Fruit fly (Drosophila melanogaster) whole organism, embryonic: Measurements from ENCODE around the gene papi.
A peak's percentile ranks its signal among the peaks of the same experiment; 100 is the strongest.

Source experiments
- ATbp ChIP-seq: fragments of 200-800 bp; sonication (Bioruptor generic); optimal IDR thresholded peaks from 2 replicates; lab custom pipeline; 2017; ENCODE audit warnings: missing biosample characterization, mild to moderate bottlenecking, missing genetic modification characterization, missing genetic modification reagents
- Ada2b ChIP-seq: fragments of 200-800 bp; sonication (Bioruptor generic); IDR thresholded peaks from 2 replicates; pipeline ENCODE4 v1.3.6; 2022; ENCODE audit warnings: missing biosample characterization, missing genetic modification characterization
- Antp ChIP-seq: fragments of 200-800 bp; sonication (Bioruptor generic); optimal IDR thresholded peaks from 3 replicates; lab custom pipeline; 2016; ENCODE audit warnings: missing biosample characterization, missing genetic modification characterization
- BEAF-32 ChIP-seq: fragments of 200-800 bp; sonication (Bioruptor generic); optimal IDR thresholded peaks from 3 replicates; lab custom pipeline; 2017; ENCODE audit warnings: missing biosample characterization, missing genetic modification characterization, mild to moderate bottlenecking, moderate library complexity, missing genetic modification reagents
- Bgb ChIP-seq: fragments of 200-800 bp; sonication (Bioruptor generic); IDR thresholded peaks from 2 replicates; pipeline ENCODE4 v1.3.6; 2022; ENCODE audit warnings: missing biosample characterization, missing genetic modification characterization; ENCODE audit not compliant: partially characterized antibody
- CG11456 ChIP-seq: fragments of 200-800 bp; sonication (Bioruptor generic); IDR thresholded peaks from 3 replicates; pipeline ENCODE4 v1.3.6; 2022; ENCODE audit warnings: missing biosample characterization, missing genetic modification characterization
- CG11723 ChIP-seq: fragments of 200-800 bp; sonication (Bioruptor generic); optimal IDR thresholded peaks from 2 replicates; lab custom pipeline; 2017; ENCODE audit warnings: missing biosample characterization, mild to moderate bottlenecking, missing genetic modification characterization
- CG12155 ChIP-seq: fragments of 200-800 bp; sonication (Bioruptor generic); optimal IDR thresholded peaks from 3 replicates; lab custom pipeline; 2016; ENCODE audit warnings: missing biosample characterization, missing genetic modification characterization
- CG13424 ChIP-seq: fragments of 200-800 bp; sonication (Bioruptor generic); optimal IDR thresholded peaks from 2 replicates; lab custom pipeline; 2019; ENCODE audit warnings: missing biosample characterization, mild to moderate bottlenecking, missing genetic modification characterization, moderate library complexity
- CG1647 ChIP-seq: fragments of 200-800 bp; sonication (Bioruptor generic); optimal IDR thresholded peaks from 3 replicates; lab custom pipeline; 2016; ENCODE audit warnings: missing biosample characterization, missing genetic modification characterization
- CG16779 ChIP-seq: fragments of 200-800 bp; sonication (Bioruptor generic); IDR thresholded peaks from 2 replicates; pipeline ENCODE4 v1.3.6; 2022; ENCODE audit warnings: missing biosample characterization, missing genetic modification characterization
- CG17328 ChIP-seq: fragments of 200-800 bp; sonication (Bioruptor generic); IDR thresholded peaks from 2 replicates; pipeline ENCODE4 v1.3.6; 2022; ENCODE audit warnings: missing biosample characterization, missing genetic modification characterization
- CG18599 ChIP-seq: fragments of 200-800 bp; sonication (Bioruptor generic); optimal IDR thresholded peaks from 3 replicates; lab custom pipeline; 2017; ENCODE audit warnings: missing biosample characterization, missing genetic modification characterization, mild to moderate bottlenecking, moderate library complexity, missing genetic modification reagents
- CG18619 ChIP-seq: fragments of 200-800 bp; sonication (Bioruptor generic); optimal IDR thresholded peaks from 3 replicates; lab custom pipeline; 2017; ENCODE audit warnings: missing biosample characterization, mild to moderate bottlenecking, missing genetic modification characterization
- CG18764 ChIP-seq: fragments of 200-800 bp; sonication (Bioruptor generic); optimal IDR thresholded peaks from 3 replicates; lab custom pipeline; 2016; ENCODE audit warnings: missing biosample characterization, missing genetic modification characterization
- CG3065 ChIP-seq: fragments of 200-800 bp; sonication (Bioruptor generic); optimal IDR thresholded peaks from 2 replicates; lab custom pipeline; 2016; ENCODE audit warnings: missing biosample characterization, missing genetic modification characterization
- CG3163 ChIP-seq: fragments of 200-800 bp; sonication (Bioruptor generic); optimal IDR thresholded peaks from 3 replicates; lab custom pipeline; 2016; ENCODE audit warnings: missing biosample characterization, missing genetic modification characterization
- CG33557 ChIP-seq: fragments of 200-800 bp; sonication (Bioruptor generic); optimal IDR thresholded peaks from 2 replicates; lab custom pipeline; 2019; ENCODE audit warnings: missing biosample characterization, mild to moderate bottlenecking, missing genetic modification characterization, moderate library complexity
- CG3407 ChIP-seq: fragments of 200-800 bp; sonication (Bioruptor generic); optimal IDR thresholded peaks from 2 replicates; lab custom pipeline; 2018; ENCODE audit warnings: missing biosample characterization, mild to moderate bottlenecking, missing genetic modification characterization
- CG3838 ChIP-seq: fragments of 200-800 bp; sonication (Bioruptor generic); optimal IDR thresholded peaks from 3 replicates; lab custom pipeline; 2016; ENCODE audit warnings: missing biosample characterization, missing genetic modification characterization
- CG8290 ChIP-seq, 3 experiments: fragments of 200-800 bp; sonication (Bioruptor generic); optimal IDR thresholded peaks; 2 replicates each; lab custom pipeline; 2016 to 2019; ENCODE audit warnings: missing biosample characterization in 3 of 3, missing genetic modification characterization in 3 of 3, mild to moderate bottlenecking in 2 of 3, moderate library complexity in 1 of 3
- CG9876 ChIP-seq: fragments of 200-800 bp; sonication (Bioruptor generic); optimal IDR thresholded peaks from 2 replicates; lab custom pipeline; 2016; ENCODE audit warnings: missing biosample characterization, missing genetic modification characterization
- CkIIα-i1 ChIP-seq: fragments of 200-800 bp; sonication (Bioruptor generic); IDR thresholded peaks from 2 replicates; pipeline ENCODE4 v1.3.6; 2022; ENCODE audit warnings: missing biosample characterization, missing genetic modification characterization
- D ChIP-seq, 2 experiments: fragments of 200-800 bp in 1 of 2; fragments of >200 bp in 1 of 2; sonication (Bioruptor generic) in 1 of 2; optimal IDR thresholded peaks; 2 replicates in 1 of 2; 3 replicates in 1 of 2; lab custom pipeline; 2017; ENCODE audit warnings: mild to moderate bottlenecking in 1 of 2, missing biosample characterization in 1 of 2, missing genetic modification characterization in 1 of 2, missing genetic modification reagents in 1 of 2
- Doc2 ChIP-seq: fragments of 200-800 bp; sonication (Bioruptor generic); IDR thresholded peaks from 2 replicates; pipeline ENCODE4 v1.3.6; 2022; ENCODE audit warnings: missing biosample characterization, missing genetic modification characterization
- Hand ChIP-seq: fragments of 200-800 bp; sonication (Bioruptor generic); optimal IDR thresholded peaks from 2 replicates; lab custom pipeline; 2017; ENCODE audit warnings: mild to moderate bottlenecking, missing biosample characterization, missing genetic modification reagents, missing genetic modification characterization
- Hr78 ChIP-seq, 2 experiments: fragments of 200-800 bp in 1 of 2; fragments of >200 bp in 1 of 2; sonication (Bioruptor generic) in 1 of 2; optimal IDR thresholded peaks; 2 replicates each; lab custom pipeline; 2017 to 2019; ENCODE audit warnings: missing biosample characterization in 2 of 2, missing genetic modification characterization in 2 of 2, mild to moderate bottlenecking in 1 of 2, moderate library complexity in 1 of 2
- MESR4 ChIP-seq: fragments of 200-800 bp; sonication (Bioruptor generic); optimal IDR thresholded peaks from 2 replicates; lab custom pipeline; 2018; ENCODE audit warnings: missing biosample characterization, mild to moderate bottlenecking, missing genetic modification characterization, moderate library complexity
- NFAT ChIP-seq: fragments of 200-800 bp; sonication (Bioruptor generic); IDR thresholded peaks from 2 replicates; pipeline ENCODE4 v1.3.6; 2022; ENCODE audit warnings: missing biosample characterization, missing genetic modification characterization
- Nf-YA ChIP-seq: fragments of 200-800 bp; sonication (Bioruptor generic); IDR thresholded peaks from 2 replicates; pipeline ENCODE4 v1.3.6; 2022; ENCODE audit warnings: missing biosample characterization, missing genetic modification characterization
- Side ChIP-seq: fragments of 200-800 bp; sonication (Bioruptor generic); optimal IDR thresholded peaks from 2 replicates; lab custom pipeline; 2016; ENCODE audit warnings: missing biosample characterization, missing genetic modification characterization
- Vsx1 ChIP-seq: fragments of 200-800 bp; sonication (Bioruptor generic); optimal IDR thresholded peaks from 2 replicates; lab custom pipeline; 2017; ENCODE audit warnings: missing biosample characterization, mild to moderate bottlenecking, missing genetic modification characterization, missing genetic modification reagents
- YL-1 ChIP-seq: fragments of 200-800 bp; sonication (Bioruptor generic); optimal IDR thresholded peaks from 3 replicates; lab custom pipeline; 2017; ENCODE audit warnings: missing biosample characterization, mild to moderate bottlenecking, missing genetic modification characterization
- br ChIP-seq: fragments of >200 bp; optimal IDR thresholded peaks from 2 replicates; lab custom pipeline; 2017
- cad ChIP-seq: fragments of >200 bp; optimal IDR thresholded peaks from 2 replicates; lab custom pipeline; 2017; ENCODE audit warnings: missing biosample characterization, missing genetic modification characterization
- chn ChIP-seq: fragments of 200-800 bp; sonication (Bioruptor generic); optimal IDR thresholded peaks from 2 replicates; lab custom pipeline; 2016; ENCODE audit warnings: missing biosample characterization, missing genetic modification characterization
- crc ChIP-seq: fragments of 200-800 bp; sonication (Bioruptor generic); optimal IDR thresholded peaks from 2 replicates; lab custom pipeline; 2016; ENCODE audit warnings: missing biosample characterization, missing genetic modification characterization
- ems ChIP-seq: fragments of 200-800 bp; sonication (Bioruptor generic); optimal IDR thresholded peaks from 3 replicates; lab custom pipeline; 2016; ENCODE audit warnings: missing biosample characterization, missing genetic modification characterization
- exex ChIP-seq: fragments of 200-800 bp; sonication (Bioruptor generic); optimal IDR thresholded peaks from 4 replicates; lab custom pipeline; 2018; ENCODE audit warnings: missing biosample characterization, mild to moderate bottlenecking, missing genetic modification characterization, moderate library complexity
- hth ChIP-seq: fragments of >200 bp; optimal IDR thresholded peaks from 2 replicates; lab custom pipeline; 2017; ENCODE audit warnings: inconsistent platforms
- kah ChIP-seq: fragments of 200-800 bp; sonication (Bioruptor generic); optimal IDR thresholded peaks from 2 replicates; lab custom pipeline; 2018; ENCODE audit warnings: missing biosample characterization, mild to moderate bottlenecking, missing genetic modification characterization
- lola ChIP-seq, 3 experiments: fragments of >200 bp in 2 of 3; fragments of 200-800 bp in 1 of 3; sonication (Bioruptor generic) in 1 of 3; optimal IDR thresholded peaks; 2 replicates each; lab custom pipeline; 2017 to 2019; ENCODE audit warnings: missing biosample characterization in 3 of 3, missing genetic modification characterization in 3 of 3, mild to moderate bottlenecking in 1 of 3, moderate library complexity in 1 of 3
- pzg ChIP-seq: fragments of 200-800 bp; sonication (Bioruptor generic); optimal IDR thresholded peaks from 3 replicates; lab custom pipeline; 2018; ENCODE audit warnings: missing biosample characterization, mild to moderate bottlenecking, missing genetic modification characterization, moderate library complexity
- salm ChIP-seq: fragments of 200-800 bp; sonication (Bioruptor generic); optimal IDR thresholded peaks from 2 replicates; lab custom pipeline; 2018; ENCODE audit warnings: missing biosample characterization, mild to moderate bottlenecking, missing genetic modification characterization
- schlank ChIP-seq: fragments of 200-800 bp; sonication (Bioruptor generic); optimal IDR thresholded peaks from 2 replicates; lab custom pipeline; 2018; ENCODE audit warnings: missing biosample characterization, mild to moderate bottlenecking, missing genetic modification characterization
- scrt ChIP-seq: fragments of 200-800 bp; sonication (Bioruptor generic); optimal IDR thresholded peaks from 2 replicates; lab custom pipeline; 2018; ENCODE audit warnings: missing biosample characterization, mild to moderate bottlenecking, missing genetic modification characterization, moderate library complexity
- sens-2 ChIP-seq: fragments of 200-800 bp; sonication (Bioruptor generic); IDR thresholded peaks from 2 replicates; pipeline ENCODE4 v1.3.6; 2022; ENCODE audit warnings: missing biosample characterization, missing genetic modification characterization
- sim ChIP-seq: fragments of 200-800 bp; sonication (Bioruptor generic); IDR thresholded peaks from 2 replicates; pipeline ENCODE4 v1.3.6; 2022; ENCODE audit warnings: missing biosample characterization, missing genetic modification characterization

The papi gene

dm6 chr2L:2226259-2227121 lies 5.9 kb downstream of the papi start, which contains the start of the genes CG15387 and sau (continued):
- TF ChIP-seq chn (GFP tag; lab: Kevin White, UChicago) = peak; percentile 93
- peak; percentile 72 for TF ChIP-seq CG1647 (GFP tag; lab: Kevin White, UChicago)
- peak; percentile 58 for TF ChIP-seq salm (tag; lab: Kevin White, UChicago)
- no peak for TF ChIP-seq D (optimal IDR thresholded peaks at IDR 0.05; lab: Kevin White, UChicago)
- TF ChIP-seq D (GFP tag; optimal IDR thresholded peaks at IDR 0.05; lab: Kevin White, UChicago) = peak; percentile 67
- TF ChIP-seq lola (GFP tag; optimal IDR thresholded peaks at IDR 0.05; lab: Kevin White, UChicago) = peak in 1 of 3 experiments; percentile 82
- peak; percentile 73 for TF ChIP-seq CG11723 (GFP tag; lab: Kevin White, UChicago)
- TF ChIP-seq Hr78 (GFP tag; optimal IDR thresholded peaks at IDR 0.05; lab: Kevin White, UChicago) = peak in 1 of 2 experiments; percentile 51
- peak; percentile 71 for TF ChIP-seq scrt (GFP tag; lab: Kevin White, UChicago)
- no peak for TF ChIP-seq Doc2 (GFP tag; lab: Robert Waterston, UW)
- TF ChIP-seq CG16779 (GFP tag; lab: Robert Waterston, UW) = peak; percentile 64
- peak; percentile 90 for TF ChIP-seq CG18599 (GFP tag; lab: Kevin White, UChicago)
- TF ChIP-seq NFAT (GFP tag; lab: Robert Waterston, UW) = no peak; the same call in none of the 2 replicates
- TF ChIP-seq Side (GFP tag; lab: Kevin White, UChicago) = peak; percentile 89
- peak; percentile 89 for TF ChIP-seq CG12155
- TF ChIP-seq CG18764 (GFP tag; lab: Kevin White, UChicago) = peak; percentile 73
- peak; percentile 66 for TF ChIP-seq Ada2b (GFP tag; lab: Robert Waterston, UW)
- peak; percentile 29 for TF ChIP-seq kah (GFP tag; lab: Kevin White, UChicago)
- peak; percentile 78 for TF ChIP-seq CG18619 (GFP tag; lab: Kevin White, UChicago)
- TF ChIP-seq hth = no peak
- peak; percentile 71 for TF ChIP-seq pzg (GFP tag; lab: Kevin White, UChicago)
- peak; percentile 79 for TF ChIP-seq CG3163
- TF ChIP-seq br (lab: Kevin White, UChicago) = no peak
- TF ChIP-seq Hand (GFP tag; lab: Kevin White, UChicago) = peak; percentile 52
- no peak for TF ChIP-seq sens-2
- TF ChIP-seq CG17328 (GFP tag; lab: Robert Waterston, UW) = peak; percentile 76
- TF ChIP-seq Nf-YA (GFP tag; lab: Robert Waterston, UW) = peak; percentile 47
- TF ChIP-seq ems = peak; percentile 87
- TF ChIP-seq CG13424 = peak; percentile 90
- TF ChIP-seq CG11456 (GFP tag; lab: Robert Waterston, UW) = peak; percentile 84
- TF ChIP-seq crc (GFP tag; lab: Kevin White, UChicago) = peak; percentile 88
- TF ChIP-seq Antp (GFP tag; lab: Kevin White, UChicago) = peak; percentile 90
- peak; percentile 56 for TF ChIP-seq ATbp (GFP tag; lab: Kevin White, UChicago)
- TF ChIP-seq cad = no peak
- TF ChIP-seq CG9876 (GFP tag; lab: Kevin White, UChicago) = peak; percentile 78
- TF ChIP-seq CG8290 (GFP tag; optimal IDR thresholded peaks at IDR 0.05; lab: Kevin White, UChicago) = peak; percentile 92
- TF ChIP-seq CG8290 (tag; optimal IDR thresholded peaks at IDR 0.05; lab: Kevin White, UChicago) = peak; percentile 70 to 88
- TF ChIP-seq Vsx1 (GFP tag; lab: Kevin White, UChicago) = peak; percentile 76
- TF ChIP-seq CG33557 (GFP tag; lab: Kevin White, UChicago) = peak; percentile 87
- peak; percentile 29 for TF ChIP-seq YL-1 (GFP tag; lab: Kevin White, UChicago)
- peak; percentile 72 for TF ChIP-seq schlank
- TF ChIP-seq CkIIα-i1 (GFP tag; lab: Robert Waterston, UW) = no peak
- TF ChIP-seq Bgb (GFP tag; lab: Robert Waterston, UW) = peak; percentile 88
- TF ChIP-seq sim (GFP tag; lab: Robert Waterston, UW) = no peak
- TF ChIP-seq CG3407 = peak; percentile 84
- peak; percentile 73 for TF ChIP-seq exex (tag; lab: Kevin White, UChicago)
- peak; percentile 79 for TF ChIP-seq CG3065 (GFP tag; lab: Kevin White, UChicago)
- peak; percentile 74 for TF ChIP-seq CG3838 (GFP tag; lab: Kevin White, UChicago)
- TF ChIP-seq MESR4 = peak; percentile 42
- TF ChIP-seq BEAF-32 (GFP tag; lab: Kevin White, UChicago) = peak; percentile 95
